Worm (Caenorhabditis elegans) whole organism, young adult: Measurements from ENCODE around the gene R10E4.7.

Experiments
- B0035.1 ChIP-seq: sonication (generic microtip); optimal IDR thresholded peaks from 2 replicates; lab custom pipeline; 2016; ENCODE audit warnings: missing genetic modification characterization, mild to moderate bottlenecking, missing compliant biosample characterization, missing genotype, missing genetic modification reagents
- D2030.7 ChIP-seq: fragments of 200-800 bp; sonication (Bioruptor generic); IDR thresholded peaks from 2 replicates; pipeline ENCODE4 v1.3.6; 2022; ENCODE audit warnings: missing genetic modification reagents, missing genetic modification characterization, missing compliant biosample characterization
- F10E7.11 ChIP-seq: sonication (generic microtip); optimal IDR thresholded peaks from 2 replicates; lab custom pipeline; 2017; ENCODE audit warnings: mild to moderate bottlenecking, missing genetic modification characterization, moderate library complexity, missing compliant biosample characterization
- F49E8.2 ChIP-seq: sonication (generic microtip); optimal IDR thresholded peaks from 3 replicates; lab custom pipeline; 2017; ENCODE audit warnings: missing genetic modification characterization, mild to moderate bottlenecking, missing compliant biosample characterization, antibody characterized with exemption, moderate library complexity; ENCODE audit not compliant: insufficient read depth
- F52B5.7 ChIP-seq: sonication (generic microtip); optimal IDR thresholded peaks from 2 replicates; lab custom pipeline; 2016; ENCODE audit warnings: mild to moderate bottlenecking, missing genetic modification characterization, missing compliant biosample characterization
- F57A8.1 ChIP-seq: fragments of 200-800 bp; sonication (Bioruptor generic); optimal IDR thresholded peaks from 2 replicates; lab custom pipeline; 2018; ENCODE audit warnings: mild to moderate bottlenecking, missing genetic modification characterization, moderate library complexity, missing compliant biosample characterization
- K11D2.4 ChIP-seq: fragments of 200-800 bp; sonication (Bioruptor generic); IDR thresholded peaks from 2 replicates; pipeline ENCODE4 v1.3.6; 2022; ENCODE audit warnings: missing genetic modification reagents, missing genetic modification characterization, missing compliant biosample characterization
- T07F8.4 ChIP-seq: sonication (generic microtip); optimal IDR thresholded peaks from 2 replicates; lab custom pipeline; 2016; ENCODE audit warnings: mild to moderate bottlenecking, missing genetic modification characterization, moderate library complexity, missing compliant biosample characterization
- Y53F4B.3 ChIP-seq: fragments of 200-800 bp; sonication (Bioruptor generic); IDR thresholded peaks from 2 replicates; pipeline ENCODE4 v1.3.6; 2022; ENCODE audit warnings: missing genetic modification reagents, missing genetic modification characterization, missing compliant biosample characterization
- bed-1 ChIP-seq: fragments of 200-800 bp; sonication (Bioruptor generic); IDR thresholded peaks from 2 replicates; pipeline ENCODE4 v1.3.6; 2022; ENCODE audit warnings: missing genetic modification reagents, missing genetic modification characterization, missing compliant biosample characterization
- cebp-2 ChIP-seq: fragments of 200-800 bp; sonication (Bioruptor generic); IDR thresholded peaks from 2 replicates; pipeline ENCODE4 v1.3.6; 2022; ENCODE audit warnings: missing genetic modification characterization, missing compliant biosample characterization
- ceh-27 ChIP-seq: fragments of 200-800 bp; sonication (Bioruptor generic); optimal IDR thresholded peaks from 2 replicates; lab custom pipeline; 2018; ENCODE audit warnings: mild to moderate bottlenecking, missing genetic modification characterization, moderate library complexity, missing compliant biosample characterization
- dpl-1 ChIP-seq: fragments of 150-350 bp; optimal IDR thresholded peaks from 2 replicates; lab custom pipeline; 2014; ENCODE audit warnings: missing biosample characterization, missing genetic modification reagents, missing genetic modification characterization
- efl-1 ChIP-seq: fragments of 150-350 bp; optimal IDR thresholded peaks from 2 replicates; lab custom pipeline; 2014; ENCODE audit warnings: missing biosample characterization, missing genetic modification reagents, missing genetic modification characterization
- egrh-3 ChIP-seq: fragments of 200-800 bp; sonication (Bioruptor generic); IDR thresholded peaks from 2 replicates; pipeline ENCODE4 v1.3.6; 2022; ENCODE audit warnings: missing genetic modification reagents, missing genetic modification characterization, missing compliant biosample characterization
- ekl-4 ChIP-seq: fragments of 200-800 bp; sonication (Bioruptor generic); IDR thresholded peaks from 2 replicates; pipeline ENCODE4 v1.3.6; 2022; ENCODE audit warnings: missing genetic modification reagents, missing genetic modification characterization, missing compliant biosample characterization
- gei-17 ChIP-seq: fragments of 200-800 bp; sonication (Bioruptor generic); optimal IDR thresholded peaks from 2 replicates; lab custom pipeline; 2018; ENCODE audit warnings: mild to moderate bottlenecking, missing genetic modification characterization, missing compliant biosample characterization
- lin-26 ChIP-seq: fragments of 200-800 bp; sonication (Bioruptor generic); IDR thresholded peaks from 2 replicates; pipeline ENCODE4 v1.3.6; 2022; ENCODE audit warnings: missing genetic modification reagents, missing genetic modification characterization, missing compliant biosample characterization
- lin-35 ChIP-seq, 3 experiments: fragments of 150-350 bp in 2 of 3; sonication (generic microtip) in 1 of 3; optimal IDR thresholded peaks; 2 replicates each; lab custom pipeline; 2014 to 2018; ENCODE audit warnings: missing biosample characterization in 3 of 3, missing genetic modification characterization in 3 of 3, missing genetic modification reagents in 3 of 3
- lin-54 ChIP-seq: fragments of 200-800 bp; sonication (Bioruptor generic); optimal IDR thresholded peaks from 2 replicates; lab custom pipeline; 2018; ENCODE audit warnings: mild to moderate bottlenecking, missing genetic modification characterization, missing compliant biosample characterization
- lsl-1 ChIP-seq: fragments of 200-800 bp; sonication (Bioruptor generic); optimal IDR thresholded peaks from 2 replicates; lab custom pipeline; 2018; ENCODE audit warnings: mild to moderate bottlenecking, missing genetic modification characterization, moderate library complexity, missing compliant biosample characterization
- lsy-27 ChIP-seq: sonication (generic microtip); optimal IDR thresholded peaks from 2 replicates; lab custom pipeline; 2017; ENCODE audit warnings: missing genetic modification characterization, mild to moderate bottlenecking, missing compliant biosample characterization, antibody characterized with exemption, missing genotype, borderline replicate concordance; ENCODE audit not compliant: insufficient read depth
- madf-10 ChIP-seq: sonication (generic microtip); optimal IDR thresholded peaks from 2 replicates; lab custom pipeline; 2016; ENCODE audit warnings: mild to moderate bottlenecking, missing genetic modification characterization, missing compliant biosample characterization
- madf-6 ChIP-seq: fragments of 200-800 bp; sonication (Bioruptor generic); IDR thresholded peaks from 2 replicates; pipeline ENCODE4 v1.3.6; 2022; ENCODE audit warnings: missing genetic modification reagents, missing genetic modification characterization, missing compliant biosample characterization
- nfya-2 ChIP-seq: fragments of 200-800 bp; sonication (Bioruptor generic); IDR thresholded peaks from 2 replicates; pipeline ENCODE4 v1.3.6; 2022; ENCODE audit warnings: missing genetic modification reagents, missing genetic modification characterization, missing compliant biosample characterization
- nfyb-1 ChIP-seq: fragments of 200-800 bp; sonication (Bioruptor generic); IDR thresholded peaks from 2 replicates; pipeline ENCODE4 v1.3.6; 2022; ENCODE audit warnings: missing genetic modification reagents, missing genetic modification characterization, missing compliant biosample characterization
- nhr-120 ChIP-seq: fragments of 200-800 bp; sonication (Bioruptor generic); IDR thresholded peaks from 2 replicates; pipeline ENCODE4 v1.3.6; 2022; ENCODE audit warnings: missing genetic modification characterization, missing compliant biosample characterization
- pha-4 ChIP-seq: fragments of 150-350 bp; sonication (generic microtip); optimal IDR thresholded peaks from 2 replicates; lab custom pipeline; 2014; ENCODE audit warnings: missing biosample characterization, missing genetic modification reagents, missing genetic modification characterization
- rcor-1 ChIP-seq: fragments of 200-800 bp; sonication (Bioruptor generic); IDR thresholded peaks from 2 replicates; pipeline ENCODE4 v1.3.6; 2022; ENCODE audit warnings: missing genetic modification reagents, missing genetic modification characterization, missing compliant biosample characterization
- repo-1 ChIP-seq: sonication (generic microtip); optimal IDR thresholded peaks from 2 replicates; lab custom pipeline; 2017; ENCODE audit warnings: mild to moderate bottlenecking, missing genetic modification characterization, missing compliant biosample characterization
- snpc-1.1 ChIP-seq: sonication (generic microtip); optimal IDR thresholded peaks from 2 replicates; lab custom pipeline; 2017; ENCODE audit warnings: missing genetic modification characterization, mild to moderate bottlenecking, missing compliant biosample characterization, antibody characterized with exemption, moderate library complexity, missing genotype, missing genetic modification reagents; ENCODE audit not compliant: insufficient read depth
- snpc-1.3 ChIP-seq: sonication (generic microtip); optimal IDR thresholded peaks from 2 replicates; lab custom pipeline; 2017; ENCODE audit warnings: missing genetic modification characterization, mild to moderate bottlenecking, missing compliant biosample characterization, antibody characterized with exemption, moderate library complexity, missing genotype, missing genetic modification reagents; ENCODE audit not compliant: insufficient read depth
- snpc-3.4 ChIP-seq: sonication (generic microtip); optimal IDR thresholded peaks from 2 replicates; lab custom pipeline; 2017; ENCODE audit warnings: missing genetic modification characterization, mild to moderate bottlenecking, missing compliant biosample characterization, antibody characterized with exemption, moderate library complexity, missing genotype, missing genetic modification reagents
- tbp1 ChIP-seq: fragments of 200-800 bp; sonication (Bioruptor generic); optimal IDR thresholded peaks from 2 replicates; lab custom pipeline; 2018; ENCODE audit warnings: mild to moderate bottlenecking, missing genetic modification characterization, missing compliant biosample characterization
- tbx-9 ChIP-seq: sonication (generic microtip); optimal IDR thresholded peaks from 2 replicates; lab custom pipeline; 2016; ENCODE audit warnings: borderline replicate concordance, missing genetic modification characterization, inconsistent platforms, missing compliant biosample characterization
- ztf-18 ChIP-seq: sonication (generic microtip); optimal IDR thresholded peaks from 2 replicates; lab custom pipeline; 2016; ENCODE audit warnings: missing genotype, mild to moderate bottlenecking, missing genetic modification characterization, missing compliant biosample characterization

R10E4.7 gene

ce11 chrIII:4291216-4291691, 3.4 kb upstream of the R10E4.7 start, which contains the start of gene mcm-5 (continued):
- TF ChIP-seq egrh-3 (GFP tag; lab: Robert Waterston, UW) (no peak), gei-17 (GFP tag; lab: Kevin White, UChicago) (no peak), lin-35 (GFP tag; optimal IDR thresholded peaks at IDR 0.05; lab: Kevin White, UChicago) (peak in 1 of 3 experiments; percentile 45), cebp-2 (no peak), T07F8.4 (tag; lab: Kevin White, UChicago) (no peak), efl-1 (peak; percentile 95), dpl-1 (GFP tag; lab: Kevin White, UChicago) (peak; percentile 89), snpc-1.3 (tag; lab: Kevin White, UChicago) (peak; percentile 56), F52B5.7 (no peak), lin-26 (no peak), madf-6 (GFP tag; lab: Robert Waterston, UW) (peak; percentile 93), bed-1 (GFP tag; lab: Robert Waterston, UW) (no peak), ekl-4 (GFP tag; lab: Robert Waterston, UW) (no peak), tbp1 (GFP tag; lab: Kevin White, UChicago) (peak; percentile 19), nhr-120 (no peak), lin-54 (GFP tag; lab: Kevin White, UChicago) (peak; percentile 85), nfya-2 (GFP tag; lab: Robert Waterston, UW) (no peak), F57A8.1 (GFP tag; lab: Kevin White, UChicago) (no peak), ceh-27 (GFP tag; lab: Kevin White, UChicago) (no peak), lsl-1 (peak; percentile 74), B0035.1 (tag; lab: Kevin White, UChicago) (no peak), tbx-9 (no peak)

- TF ChIP-seq F49E8.2 (tag; lab: Kevin White, UChicago): no peak
- TF ChIP-seq pha-4 (tag; lab: Kevin White, UChicago): no peak
- no peak for TF ChIP-seq madf-6 (GFP tag; lab: Robert Waterston, UW)
- no peak for TF ChIP-seq F10E7.11
- TF ChIP-seq lsy-27 (tag; lab: Kevin White, UChicago): no peak
- TF ChIP-seq ztf-18: no peak
- TF ChIP-seq dpl-1 (GFP tag; lab: Kevin White, UChicago): no peak
- TF ChIP-seq snpc-1.1 (tag; lab: Kevin White, UChicago): no peak
- no peak for TF ChIP-seq nfyb-1 (GFP tag; lab: Robert Waterston, UW)
- no peak for TF ChIP-seq snpc-1.3 (tag; lab: Kevin White, UChicago)
- TF ChIP-seq madf-10 (tag; lab: Kevin White, UChicago): no peak
- no peak for TF ChIP-seq B0035.1 (tag; lab: Kevin White, UChicago)
- no peak for TF ChIP-seq repo-1 (tag; lab: Kevin White, UChicago)
- no peak for TF ChIP-seq D2030.7
- no peak for TF ChIP-seq snpc-3.4 (tag; lab: Kevin White, UChicago)
- no peak for TF ChIP-seq rcor-1
- no peak for TF ChIP-seq K11D2.4 (GFP tag; lab: Robert Waterston, UW)
- TF ChIP-seq cebp-2: no peak
- no peak for TF ChIP-seq T07F8.4 (tag; lab: Kevin White, UChicago)
- no peak for TF ChIP-seq Y53F4B.3 (GFP tag; lab: Robert Waterston, UW)
Observed at ce11 chrIII:4293108-4293507, 1.5 kb upstream of the R10E4.7 start, which contains the start of gene R10E4.6. Gene R10E4.6, plus strand, starts transcription at chrIII:4293408.
